Fruit fly (Drosophila melanogaster): ENCODE data around the gene CG5861.

The CG5861 gene

dm6 chr2L:16326892-16327291 is 19.8 kb upstream of the CG5861 start, which contains the start of gene CG4278:
Gene CG4278 (plus strand): TSS chr2L:16327069.
- no peak for TF ChIP-seq CG17801 (GFP tag; optimal IDR thresholded peaks at IDR 0.05; ENCODE audit: partially characterized antibody)

- TF ChIP-seq CG17801 (GFP tag; optimal IDR thresholded peaks at IDR 0.05; ENCODE audit: partially characterized antibody), result peak; percentile 81
These were observed 18.6 kb upstream of the CG5861 start, which contains the start of gene cact for dm6 chr2L:16325515-16326257. Gene cact (minus strand): TSS chr2L:16326207.

- no peak for TF ChIP-seq CG17801 (GFP tag; optimal IDR thresholded peaks at IDR 0.05; ENCODE audit: partially characterized antibody)
These were observed 17.7 kb upstream of the CG5861 start for dm6 chr2L:16324833-16325232.

DNA sequence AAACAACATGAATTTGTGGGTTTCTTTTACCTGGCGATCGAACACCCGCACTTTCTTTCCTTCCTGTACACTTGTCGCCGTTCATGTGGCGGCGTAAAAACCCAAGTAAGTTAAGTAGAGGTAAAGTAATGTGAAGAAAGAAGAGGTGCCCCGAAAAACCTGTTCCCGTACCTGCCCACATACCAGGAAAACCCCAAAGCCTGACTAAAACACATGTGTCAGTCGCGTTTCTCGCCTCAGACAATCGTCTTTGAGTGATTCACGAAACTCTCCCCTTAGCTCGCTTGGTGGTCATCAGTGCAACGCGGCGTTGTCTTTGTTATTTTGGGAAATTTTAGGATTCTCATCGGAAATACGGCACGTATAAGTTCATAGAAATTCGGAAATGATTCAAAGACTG is 16.4 kb upstream of the CG5861 start:
- TF ChIP-seq CG17801 (GFP tag; optimal IDR thresholded peaks at IDR 0.05; ENCODE audit: partially characterized antibody), result no peak

DNA sequence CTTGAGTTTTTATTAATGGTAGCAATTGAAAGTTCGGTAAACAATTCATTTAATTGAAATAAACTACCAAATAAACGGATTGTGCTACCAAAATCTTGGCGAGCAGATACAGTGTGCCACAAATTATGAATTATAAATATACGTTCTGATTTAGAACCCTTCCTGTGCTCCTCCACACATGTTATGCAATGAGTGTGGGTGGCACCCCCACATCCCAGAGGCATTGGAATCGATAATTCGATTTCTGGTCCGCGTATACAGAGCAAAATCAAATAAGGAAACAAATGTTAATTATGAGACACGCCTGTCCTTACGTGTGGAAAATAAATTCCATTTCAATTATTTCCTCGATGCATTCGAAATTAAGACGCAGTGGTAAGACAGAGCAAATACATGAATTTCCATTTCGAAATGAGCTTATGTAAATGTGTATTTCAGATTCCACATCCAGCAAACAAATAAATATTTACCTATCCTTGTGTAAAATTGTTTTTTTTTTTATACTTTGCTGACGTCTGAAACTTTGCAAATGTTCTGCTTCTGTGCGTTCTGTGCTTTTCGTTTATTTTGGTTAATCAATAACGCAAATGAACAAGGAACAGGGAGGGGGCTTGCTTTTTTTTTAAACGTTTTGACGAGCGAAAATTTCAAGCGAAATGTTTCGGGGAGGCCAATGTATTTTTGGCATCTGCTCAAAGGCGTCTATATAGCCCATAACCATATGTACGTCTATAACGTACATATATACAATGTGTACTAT is 15.0 kb upstream of the CG5861 start:
- TF ChIP-seq CG17801 (GFP tag; optimal IDR thresholded peaks at IDR 0.05; ENCODE audit: partially characterized antibody), result no peak

DNA sequence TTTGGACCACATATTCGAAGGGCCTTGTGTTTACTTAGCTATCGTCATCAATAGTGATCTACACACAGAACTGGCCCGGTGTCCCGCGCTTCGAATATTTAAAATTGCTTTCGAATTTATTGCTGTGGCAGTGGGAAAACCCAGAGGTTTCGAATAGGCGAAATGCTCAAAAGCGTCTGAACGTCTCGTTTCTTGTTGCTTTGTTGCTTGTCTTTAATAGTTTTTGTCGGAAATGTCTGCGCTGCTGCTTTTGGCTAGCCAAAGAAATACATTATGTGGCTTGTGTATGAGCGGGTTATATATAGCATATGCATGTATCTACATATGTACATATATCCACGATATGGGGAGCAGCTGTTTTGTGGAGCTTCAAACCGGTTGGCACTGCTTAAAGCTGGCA is 14.1 kb upstream of the CG5861 start:
- TF ChIP-seq CG17801 (GFP tag; optimal IDR thresholded peaks at IDR 0.05; ENCODE audit: partially characterized antibody), result no peak

DNA sequence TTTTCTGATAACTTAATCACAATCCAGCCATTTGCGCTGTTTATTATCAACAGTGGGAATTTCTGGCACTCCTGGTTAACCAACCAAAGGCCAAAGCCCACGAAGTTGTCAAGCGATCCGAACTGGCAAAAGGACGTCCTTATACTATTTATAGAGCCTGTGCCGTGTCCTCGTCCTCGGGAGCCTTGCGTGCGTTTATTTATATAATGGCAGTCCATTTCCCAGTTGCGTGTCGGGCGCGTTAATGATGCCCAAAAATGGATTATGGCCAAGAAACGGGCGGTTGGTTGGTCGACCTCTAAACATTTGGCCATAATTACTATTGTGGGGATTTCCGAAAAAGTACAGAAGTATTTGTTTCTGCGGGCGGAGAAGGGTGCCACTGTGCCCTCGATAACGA is 13.3 kb upstream of the CG5861 start:
- no peak for TF ChIP-seq CG17801 (GFP tag; optimal IDR thresholded peaks at IDR 0.05; ENCODE audit: partially characterized antibody)

DNA sequence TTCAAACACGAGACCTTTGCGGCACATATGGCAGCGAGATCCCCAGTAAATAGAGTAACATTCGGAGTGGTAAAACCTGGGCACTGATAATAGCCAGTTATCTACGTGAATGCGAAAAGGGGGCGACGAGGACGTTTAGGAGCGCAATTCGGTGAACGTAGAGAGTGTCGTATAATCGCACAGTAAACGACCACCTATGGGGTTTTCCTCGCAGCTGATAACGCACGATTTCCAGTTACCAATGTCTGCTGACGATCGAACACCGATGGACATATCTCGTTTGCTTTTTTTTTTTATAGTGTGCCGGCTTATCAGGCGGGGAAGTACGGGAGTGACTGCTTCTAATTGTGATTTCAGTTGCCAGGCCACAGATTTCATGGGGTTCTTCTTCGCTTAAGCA is 12.6 kb upstream of the CG5861 start:
- no peak for TF ChIP-seq CG17801 (GFP tag; optimal IDR thresholded peaks at IDR 0.05; ENCODE audit: partially characterized antibody)

- TF ChIP-seq CG17801 (GFP tag; optimal IDR thresholded peaks at IDR 0.05; ENCODE audit: partially characterized antibody), result no peak
These were observed 10.9 kb upstream of the CG5861 start for dm6 chr2L:16317777-16318610.

dm6 chr2L:16317131-16317530 is 10.0 kb upstream of the CG5861 start:
- no peak for TF ChIP-seq CG17801 (GFP tag; optimal IDR thresholded peaks at IDR 0.05; ENCODE audit: partially characterized antibody)

dm6 chr2L:16316410-16316809 is 9.3 kb upstream of the CG5861 start:
- no peak for TF ChIP-seq CG17801 (GFP tag; optimal IDR thresholded peaks at IDR 0.05; ENCODE audit: partially characterized antibody)

- TF ChIP-seq CG17801 (GFP tag; optimal IDR thresholded peaks at IDR 0.05; ENCODE audit: partially characterized antibody), result no peak
These were observed 8.7 kb upstream of the CG5861 start for dm6 chr2L:16315844-16316243.

- TF ChIP-seq CG17801 (GFP tag; optimal IDR thresholded peaks at IDR 0.05; ENCODE audit: partially characterized antibody), result peak; percentile 71
These were observed 7.9 kb upstream of the CG5861 start for dm6 chr2L:16315027-16315426.

dm6 chr2L:16310648-16311047 is 3.5 kb upstream of the CG5861 start, which contains the start of the genes cni and fzy:
Gene cni (minus strand): TSS chr2L:16310726.
Gene fzy (plus strand): TSS chr2L:16310956.
- peak; percentile 23 for TF ChIP-seq CG17801 (GFP tag; optimal IDR thresholded peaks at IDR 0.05; ENCODE audit: partially characterized antibody)

dm6 chr2L:16302773-16303279 is 4.3 kb downstream of the CG5861 start, which contains the start of gene GMF:
Gene GMF (minus strand): TSS chr2L:16302954.
- TF ChIP-seq CG17801 (GFP tag; optimal IDR thresholded peaks at IDR 0.05; ENCODE audit: partially characterized antibody), result peak; percentile 51
